Fruit fly (Drosophila melanogaster) whole organism: ENCODE results near the gene CG7142.

Source experiments
- EcR ChIP-seq, 2 experiments: fragments of >200 bp; optimal IDR thresholded peaks; 2 replicates each; lab custom pipeline; 2017; ENCODE audit warnings: missing biosample characterization in 2 of 2, missing genetic modification characterization in 2 of 2, missing genetic modification reagents in 2 of 2
- pan ChIP-seq: fragments of >200 bp; optimal IDR thresholded peaks from 2 replicates; lab custom pipeline; 2017
- psq ChIP-seq: fragments of >200 bp; optimal IDR thresholded peaks from 2 replicates; lab custom pipeline; 2017

dm6 chr3R:18280133-18280532 is 811 bp upstream of the CG7142 start:
- TF ChIP-seq EcR (GFP tag; optimal IDR thresholded peaks at IDR 0.05; lab: Kevin White, UChicago) (no peak), psq (lab: Kevin White, UChicago) (no peak), pan (lab: Kevin White, UChicago) (no peak)
